Worm (Caenorhabditis elegans): ENCODE data around the gene Y43C5A.3.

ce11 chrIV:10311115-10311514, 37.3 kb downstream of the Y43C5A.3 start:
- TF ChIP-seq mef-2 (tag; optimal IDR thresholded peaks at IDR 0.05) (no peak), vab-15 (tag; optimal IDR thresholded peaks at IDR 0.05) (no peak), ceh-88 (GFP tag; IDR thresholded peaks at IDR 0.05) (no peak), tbx-2 (tag; optimal IDR thresholded peaks at IDR 0.05) (no peak), unc-62 (GFP tag; optimal IDR thresholded peaks at IDR 0.05) (no peak), ztf-11 (tag; optimal IDR thresholded peaks at IDR 0.05) (no peak), snu-23 (GFP tag; optimal IDR thresholded peaks at IDR 0.05) (no peak), fkh-10 (GFP tag; optimal IDR thresholded peaks at IDR 0.05) (no peak), aly-2 (tag; optimal IDR thresholded peaks at IDR 0.05) (no peak), grh-1 (GFP tag; IDR thresholded peaks at IDR 0.05) (no peak)

Measured in whole organism, L1 larva.